Fruit fly (Drosophila melanogaster) whole organism, embryonic: ENCODE results near the gene Tom40.

ENCODE experiments used
- ATbp ChIP-seq: fragments of 200-800 bp; sonication (Bioruptor generic); optimal IDR thresholded peaks from 2 replicates; lab custom pipeline; 2017; ENCODE audit warnings: missing biosample characterization, mild to moderate bottlenecking, missing genetic modification characterization, missing genetic modification reagents
- Atf6 ChIP-seq: fragments of 200-800 bp; sonication (Bioruptor generic); IDR thresholded peaks from 2 replicates; pipeline ENCODE4 v1.3.6; 2022; ENCODE audit warnings: missing biosample characterization, missing genetic modification characterization
- CG10147 ChIP-seq: fragments of 200-800 bp; sonication (Bioruptor generic); optimal IDR thresholded peaks from 2 replicates; lab custom pipeline; 2019; ENCODE audit warnings: missing biosample characterization, mild to moderate bottlenecking, missing genetic modification characterization, moderate library complexity
- CG11504 ChIP-seq: fragments of 200-800 bp; sonication (Bioruptor generic); optimal IDR thresholded peaks from 3 replicates; lab custom pipeline; 2019; ENCODE audit warnings: missing biosample characterization, mild to moderate bottlenecking, missing genetic modification characterization, moderate library complexity
- CG12299 ChIP-seq: fragments of 200-800 bp; sonication (Bioruptor generic); optimal IDR thresholded peaks from 2 replicates; lab custom pipeline; 2018; ENCODE audit warnings: missing biosample characterization, mild to moderate bottlenecking, missing genetic modification characterization
- CG14050 ChIP-seq: fragments of 200-800 bp; sonication (Bioruptor generic); IDR thresholded peaks from 3 replicates; pipeline ENCODE4 v1.3.6; 2022; ENCODE audit warnings: missing biosample characterization, missing genetic modification characterization
- CG14441 ChIP-seq: fragments of 200-800 bp; sonication (Bioruptor generic); IDR thresholded peaks from 2 replicates; pipeline ENCODE4 v1.3.6; 2022; ENCODE audit warnings: missing biosample characterization, missing genetic modification characterization
- CG15514 ChIP-seq: fragments of 200-800 bp; sonication (Bioruptor generic); optimal IDR thresholded peaks from 3 replicates; lab custom pipeline; 2017; ENCODE audit warnings: missing biosample characterization, missing genetic modification characterization, mild to moderate bottlenecking, moderate library complexity, missing genetic modification reagents
- CG17359 ChIP-seq: fragments of 200-800 bp; sonication (Bioruptor generic); optimal IDR thresholded peaks from 3 replicates; lab custom pipeline; 2018; ENCODE audit warnings: missing biosample characterization, mild to moderate bottlenecking, missing genetic modification characterization, moderate library complexity
- CG2116 ChIP-seq: fragments of 200-800 bp; sonication (Bioruptor generic); optimal IDR thresholded peaks from 3 replicates; lab custom pipeline; 2018; ENCODE audit warnings: missing biosample characterization, mild to moderate bottlenecking, missing genetic modification characterization
- CG42726 ChIP-seq: fragments of 200-800 bp; sonication (Bioruptor generic); IDR thresholded peaks from 2 replicates; pipeline ENCODE4 v1.3.6; 2022; ENCODE audit warnings: missing biosample characterization, missing genetic modification characterization; ENCODE audit not compliant: partially characterized antibody
- CG5245 ChIP-seq: fragments of 200-800 bp; sonication (Bioruptor generic); optimal IDR thresholded peaks from 3 replicates; lab custom pipeline; 2016; ENCODE audit warnings: missing biosample characterization, missing genetic modification characterization
- CG6813 ChIP-seq: fragments of 200-800 bp; sonication (Bioruptor generic); optimal IDR thresholded peaks from 2 replicates; lab custom pipeline; 2017; ENCODE audit warnings: missing biosample characterization, missing genetic modification characterization, mild to moderate bottlenecking, moderate library complexity, missing genetic modification reagents
- CG7271 ChIP-seq: fragments of 200-800 bp; sonication (Bioruptor generic); optimal IDR thresholded peaks from 2 replicates; lab custom pipeline; 2018; ENCODE audit warnings: missing biosample characterization, mild to moderate bottlenecking, missing genetic modification characterization, moderate library complexity
- CG7745 ChIP-seq: fragments of 200-800 bp; sonication (Bioruptor generic); optimal IDR thresholded peaks from 2 replicates; lab custom pipeline; 2018; ENCODE audit warnings: missing biosample characterization, mild to moderate bottlenecking, missing genetic modification characterization, moderate library complexity
- CG9437 ChIP-seq: fragments of 200-800 bp; sonication (Bioruptor generic); optimal IDR thresholded peaks from 2 replicates; lab custom pipeline; 2018; ENCODE audit warnings: missing biosample characterization, mild to moderate bottlenecking, missing genetic modification characterization
- CG9817 ChIP-seq: fragments of 200-800 bp; sonication (Bioruptor generic); optimal IDR thresholded peaks from 2 replicates; lab custom pipeline; 2018; ENCODE audit warnings: missing biosample characterization, mild to moderate bottlenecking, missing genetic modification characterization, moderate library complexity
- Doc2 ChIP-seq: fragments of 200-800 bp; sonication (Bioruptor generic); IDR thresholded peaks from 2 replicates; pipeline ENCODE4 v1.3.6; 2022; ENCODE audit warnings: missing biosample characterization, missing genetic modification characterization
- Gsc ChIP-seq: fragments of 200-800 bp; sonication (Bioruptor generic); IDR thresholded peaks from 2 replicates; pipeline ENCODE4 v1.3.6; 2022; ENCODE audit warnings: missing biosample characterization, missing genetic modification characterization
- Hr51 ChIP-seq, 2 experiments: fragments of 200-800 bp; sonication (Bioruptor generic); optimal IDR thresholded peaks; 2 replicates in 1 of 2; 3 replicates in 1 of 2; lab custom pipeline; 2016 to 2018; ENCODE audit warnings: missing biosample characterization in 2 of 2, missing genetic modification characterization in 2 of 2, mild to moderate bottlenecking in 1 of 2, moderate library complexity in 1 of 2
- Hr78 ChIP-seq, 2 experiments: fragments of 200-800 bp in 1 of 2; fragments of >200 bp in 1 of 2; sonication (Bioruptor generic) in 1 of 2; optimal IDR thresholded peaks; 2 replicates each; lab custom pipeline; 2017 to 2019; ENCODE audit warnings: missing biosample characterization in 2 of 2, missing genetic modification characterization in 2 of 2, mild to moderate bottlenecking in 1 of 2, moderate library complexity in 1 of 2
- MESR4 ChIP-seq: fragments of 200-800 bp; sonication (Bioruptor generic); optimal IDR thresholded peaks from 2 replicates; lab custom pipeline; 2018; ENCODE audit warnings: missing biosample characterization, mild to moderate bottlenecking, missing genetic modification characterization, moderate library complexity
- Mad ChIP-seq: fragments of 200-800 bp; sonication (Bioruptor generic); optimal IDR thresholded peaks from 2 replicates; lab custom pipeline; 2016; ENCODE audit warnings: missing biosample characterization, missing genetic modification characterization
- NC2α ChIP-seq: fragments of 200-800 bp; sonication (Bioruptor generic); optimal IDR thresholded peaks from 2 replicates; lab custom pipeline; 2016; ENCODE audit warnings: missing biosample characterization, missing genetic modification characterization
- Opbp ChIP-seq: fragments of 200-800 bp; sonication (Bioruptor generic); IDR thresholded peaks from 3 replicates; pipeline ENCODE4 v1.3.6; 2022; ENCODE audit warnings: missing biosample characterization, missing genetic modification characterization; ENCODE audit not compliant: partially characterized antibody
- Six4 ChIP-seq: fragments of 200-800 bp; sonication (Bioruptor generic); optimal IDR thresholded peaks from 2 replicates; lab custom pipeline; 2016; ENCODE audit warnings: missing biosample characterization, missing genetic modification characterization
- bab2 ChIP-seq: fragments of 200-800 bp; sonication (Bioruptor generic); optimal IDR thresholded peaks from 2 replicates; lab custom pipeline; 2016; ENCODE audit warnings: missing biosample characterization, missing genetic modification characterization
- cas ChIP-seq: fragments of 200-800 bp; sonication (Bioruptor generic); IDR thresholded peaks from 2 replicates; pipeline ENCODE4 v1.3.6; 2022; ENCODE audit warnings: missing biosample characterization, missing genetic modification characterization
- chif ChIP-seq, 2 experiments: fragments of 200-800 bp; sonication (Bioruptor generic); optimal IDR thresholded peaks; 3 replicates each; lab custom pipeline; 2016; ENCODE audit warnings: missing biosample characterization in 2 of 2, missing genetic modification characterization in 2 of 2
- ci ChIP-seq: fragments of 200-800 bp; sonication (Bioruptor generic); IDR thresholded peaks from 3 replicates; pipeline ENCODE4 v1.3.6; 2022; ENCODE audit warnings: missing biosample characterization, missing genetic modification characterization
- crp ChIP-seq, 2 experiments: fragments of 200-800 bp; sonication (Bioruptor generic); optimal IDR thresholded peaks; 2 replicates in 1 of 2; 3 replicates in 1 of 2; lab custom pipeline; 2017; ENCODE audit warnings: missing biosample characterization in 2 of 2, missing genetic modification characterization in 2 of 2, mild to moderate bottlenecking in 1 of 2, moderate library complexity in 1 of 2
- danr ChIP-seq: fragments of 200-800 bp; sonication (Bioruptor generic); IDR thresholded peaks from 2 replicates; pipeline ENCODE4 v1.3.6; 2022; ENCODE audit warnings: missing biosample characterization, missing genetic modification characterization
- dmrt99B ChIP-seq: fragments of 200-800 bp; sonication (Bioruptor generic); optimal IDR thresholded peaks from 2 replicates; lab custom pipeline; 2018; ENCODE audit warnings: missing biosample characterization, mild to moderate bottlenecking, missing genetic modification characterization, moderate library complexity
- emc ChIP-seq: fragments of 200-800 bp; sonication (Bioruptor generic); optimal IDR thresholded peaks from 2 replicates; lab custom pipeline; 2016; ENCODE audit warnings: missing biosample characterization, missing genetic modification characterization
- eve ChIP-seq, 2 experiments: fragments of >200 bp; optimal IDR thresholded peaks; 2 replicates each; lab custom pipeline; 2017; ENCODE audit warnings: missing biosample characterization in 2 of 2, missing genetic modification characterization in 2 of 2
- kay ChIP-seq: fragments of 200-800 bp; sonication (Bioruptor generic); optimal IDR thresholded peaks from 2 replicates; lab custom pipeline; 2016; ENCODE audit warnings: missing biosample characterization, missing genetic modification characterization
- ken ChIP-seq: fragments of 200-800 bp; sonication (Bioruptor generic); IDR thresholded peaks from 3 replicates; pipeline ENCODE4 v1.3.6; 2022; ENCODE audit warnings: missing biosample characterization, missing genetic modification characterization
- maf-S ChIP-seq: fragments of 200-800 bp; sonication (Bioruptor generic); optimal IDR thresholded peaks from 2 replicates; lab custom pipeline; 2016; ENCODE audit warnings: missing biosample characterization, missing genetic modification characterization
- mld ChIP-seq: fragments of 200-800 bp; sonication (Bioruptor generic); IDR thresholded peaks from 3 replicates; pipeline ENCODE4 v1.3.6; 2022; ENCODE audit warnings: missing biosample characterization, missing genetic modification characterization; ENCODE audit not compliant: partially characterized antibody
- nmo ChIP-seq: fragments of 200-800 bp; sonication (Bioruptor generic); optimal IDR thresholded peaks from 2 replicates; lab custom pipeline; 2018; ENCODE audit warnings: missing biosample characterization, mild to moderate bottlenecking, missing genetic modification characterization, moderate library complexity
- slou ChIP-seq: fragments of 200-800 bp; sonication (Bioruptor generic); optimal IDR thresholded peaks from 3 replicates; lab custom pipeline; 2016; ENCODE audit warnings: missing biosample characterization, missing genetic modification characterization
- sna ChIP-seq: fragments of 200-800 bp; sonication (Bioruptor generic); IDR thresholded peaks from 2 replicates; pipeline ENCODE4 v1.3.6; 2022; ENCODE audit warnings: missing biosample characterization, missing genetic modification characterization; ENCODE audit not compliant: partially characterized antibody
- stwl ChIP-seq: fragments of 200-800 bp; sonication (Bioruptor generic); optimal IDR thresholded peaks from 3 replicates; lab custom pipeline; 2018; ENCODE audit warnings: missing biosample characterization, mild to moderate bottlenecking, missing genetic modification characterization, moderate library complexity
- toy ChIP-seq: fragments of 200-800 bp; sonication (Bioruptor generic); IDR thresholded peaks from 2 replicates; pipeline ENCODE4 v1.3.6; 2022; ENCODE audit warnings: missing biosample characterization, missing genetic modification characterization
- vvl ChIP-seq: fragments of 200-800 bp; sonication (Bioruptor generic); IDR thresholded peaks from 2 replicates; pipeline ENCODE4 v1.3.6; 2022; ENCODE audit warnings: missing biosample characterization, missing genetic modification characterization
- zen ChIP-seq: fragments of 200-800 bp; sonication (Bioruptor generic); optimal IDR thresholded peaks from 3 replicates; lab custom pipeline; 2018; ENCODE audit warnings: missing biosample characterization, mild to moderate bottlenecking, missing genetic modification characterization, moderate library complexity
- zfh2 ChIP-seq: fragments of 200-800 bp; sonication (Bioruptor generic); optimal IDR thresholded peaks from 2 replicates; lab custom pipeline; 2016; ENCODE audit warnings: missing biosample characterization, missing genetic modification characterization

The Tom40 gene

dm6 chrX:7696711-7697654, 39.7 kb upstream of the Tom40 start (continued):
- TF ChIP-seq emc, result peak; percentile 66
- peak; percentile 83 for TF ChIP-seq ken (GFP tag; lab: Robert Waterston, UW)
- TF ChIP-seq slou (GFP tag; lab: Kevin White, UChicago), result peak; percentile 83
- TF ChIP-seq CG5245, result peak; percentile 64
- TF ChIP-seq bab2 (GFP tag; lab: Kevin White, UChicago), result peak; percentile 88
- TF ChIP-seq CG14441 (GFP tag; lab: Robert Waterston, UW), result peak; percentile 92
- TF ChIP-seq eve (GFP tag; optimal IDR thresholded peaks at IDR 0.05; lab: Kevin White, UChicago), result peak in 1 of 2 experiments; percentile 91
- no peak for TF ChIP-seq Opbp (GFP tag; lab: Robert Waterston, UW)
- no peak for TF ChIP-seq CG42726
- TF ChIP-seq CG9817 (tag; lab: Kevin White, UChicago), result peak; percentile 95
- peak; percentile 49 for TF ChIP-seq CG2116 (GFP tag; lab: Kevin White, UChicago)
- TF ChIP-seq Hr51 (GFP tag; optimal IDR thresholded peaks at IDR 0.05; lab: Kevin White, UChicago), result peak; percentile 81 to 93
- peak; percentile 29 for TF ChIP-seq NC2α (GFP tag; lab: Kevin White, UChicago)
- peak; percentile 84 for TF ChIP-seq nmo
- peak; percentile 89 for TF ChIP-seq CG17359
- peak; percentile 90 for TF ChIP-seq CG15514 (GFP tag; lab: Kevin White, UChicago)
- peak; percentile 93 for TF ChIP-seq vvl (GFP tag; lab: Robert Waterston, UW)
- TF ChIP-seq toy, result peak; percentile 52; the same call in 1 of the 2 replicates
- peak; percentile 75 for TF ChIP-seq Six4 (GFP tag; lab: Kevin White, UChicago)
- TF ChIP-seq maf-S (GFP tag; lab: Kevin White, UChicago), result peak; percentile 77
- peak; percentile 90 for TF ChIP-seq CG11504 (tag; lab: Kevin White, UChicago)
- peak; percentile 79 for TF ChIP-seq kay (GFP tag; lab: Kevin White, UChicago)
- peak; percentile 91 for TF ChIP-seq dmrt99B
- TF ChIP-seq chif (GFP tag; optimal IDR thresholded peaks at IDR 0.05; lab: Kevin White, UChicago), result peak; percentile 76 to 81
- peak; percentile 23 for TF ChIP-seq MESR4
- peak; percentile 90 for TF ChIP-seq CG14050 (GFP tag; lab: Robert Waterston, UW)
- TF ChIP-seq cas (GFP tag; lab: Robert Waterston, UW), result peak; percentile 87
- peak in 1 of 2 experiments; percentile 59 for TF ChIP-seq Hr78 (GFP tag; optimal IDR thresholded peaks at IDR 0.05; lab: Kevin White, UChicago)
- peak; percentile 95 for TF ChIP-seq CG10147 (GFP tag; lab: Kevin White, UChicago)
- peak; percentile 91 for TF ChIP-seq CG6813 (GFP tag; lab: Kevin White, UChicago)
- no peak for TF ChIP-seq CG7745
- peak; percentile 90 for TF ChIP-seq zfh2
- peak; percentile 89 for TF ChIP-seq CG12299
- peak; percentile 83 for TF ChIP-seq ATbp (GFP tag; lab: Kevin White, UChicago)
- no peak for TF ChIP-seq stwl (tag; lab: Kevin White, UChicago)
- no peak for TF ChIP-seq sna (GFP tag; lab: Robert Waterston, UW)
- peak; percentile 95 for TF ChIP-seq Atf6 (GFP tag; lab: Robert Waterston, UW)
- TF ChIP-seq Mad (GFP tag; lab: Kevin White, UChicago), result peak; percentile 77
- TF ChIP-seq CG9437, result peak; percentile 77
- TF ChIP-seq Doc2 (GFP tag; lab: Robert Waterston, UW), result peak; percentile 41; the same call in 1 of the 2 replicates
- peak in 1 of 2 experiments; percentile 49 for TF ChIP-seq crp (GFP tag; optimal IDR thresholded peaks at IDR 0.05; lab: Kevin White, UChicago)
- peak; percentile 57 for TF ChIP-seq zen (tag; lab: Kevin White, UChicago)
- peak; percentile 84 for TF ChIP-seq ci (GFP tag; lab: Robert Waterston, UW)
- no peak for TF ChIP-seq Gsc (GFP tag; lab: Robert Waterston, UW)
- TF ChIP-seq mld, result no peak
- no peak for TF ChIP-seq CG7271 (tag; lab: Kevin White, UChicago)
- peak; percentile 84 for TF ChIP-seq danr (GFP tag; lab: Robert Waterston, UW)
